Fruit fly (Drosophila melanogaster) whole organism, wandering third instar larva: ENCODE measurements around the gene CG6296.
A peak's percentile ranks its signal among the peaks of the same experiment; 100 is the strongest.

Experiments used
- CG32264 ChIP-seq: fragments of 200-800 bp; sonication (Bioruptor generic); optimal IDR thresholded peaks from 2 replicates; lab custom pipeline; 2016; ENCODE audit warnings: missing biosample characterization, missing genetic modification characterization
- CG9705 ChIP-seq: fragments of 200-800 bp; sonication (Bioruptor generic); optimal IDR thresholded peaks from 2 replicates; lab custom pipeline; 2018; ENCODE audit warnings: missing biosample characterization, mild to moderate bottlenecking, missing genetic modification characterization
- CrebA ChIP-seq: fragments of 200-800 bp; sonication (Bioruptor generic); optimal IDR thresholded peaks from 2 replicates; lab custom pipeline; 2016; ENCODE audit warnings: missing biosample characterization, mild to moderate bottlenecking, missing genetic modification characterization, borderline replicate concordance
- Dfd ChIP-seq: fragments of >200 bp; optimal IDR thresholded peaks from 2 replicates; lab custom pipeline; 2017; ENCODE audit warnings: missing biosample characterization, missing genetic modification characterization
- Dif ChIP-seq: fragments of 200-275, 200-300 bp; sonication (Bioruptor generic); optimal IDR thresholded peaks from 2 replicates; lab custom pipeline; 2018; ENCODE audit warnings: missing biosample characterization, missing genetic modification characterization; ENCODE audit not compliant: partially characterized antibody
- GATAd ChIP-seq: sonication (Bioruptor generic); optimal IDR thresholded peaks from 2 replicates; lab custom pipeline; 2016; ENCODE audit warnings: missing biosample characterization, missing genetic modification characterization
- HLH106 ChIP-seq: fragments of 200-800 bp; optimal IDR thresholded peaks from 3 replicates; lab custom pipeline; 2019; ENCODE audit warnings: missing biosample characterization, mild to moderate bottlenecking, missing genetic modification characterization, moderate library complexity
- Hnf4 ChIP-seq: fragments of 200-800 bp; sonication (Bioruptor generic); optimal IDR thresholded peaks from 2 replicates; lab custom pipeline; 2016; ENCODE audit warnings: missing biosample characterization, mild to moderate bottlenecking, missing genetic modification characterization
- Hr78 ChIP-seq: fragments of >200 bp; optimal IDR thresholded peaks from 2 replicates; lab custom pipeline; 2017; ENCODE audit warnings: missing biosample characterization, missing genetic modification characterization
- Hr83 ChIP-seq: fragments of 200-300 bp; sonication (Bioruptor generic); optimal IDR thresholded peaks from 2 replicates; lab custom pipeline; 2016; ENCODE audit warnings: missing biosample characterization, mild to moderate bottlenecking, missing genetic modification characterization, moderate library complexity; ENCODE audit not compliant: poor library complexity, severe bottlenecking
- Jra ChIP-seq: sonication (Bioruptor generic); optimal IDR thresholded peaks from 2 replicates; lab custom pipeline; 2016; ENCODE audit warnings: missing biosample characterization, missing genetic modification characterization
- Mio ChIP-seq: sonication (Bioruptor generic); optimal IDR thresholded peaks from 2 replicates; lab custom pipeline; 2016; ENCODE audit warnings: missing biosample characterization, missing genetic modification characterization
- N ChIP-seq: fragments of >200 bp; optimal IDR thresholded peaks from 2 replicates; lab custom pipeline; 2018; ENCODE audit warnings: missing biosample characterization, missing external identifiers, missing genetic modification characterization
- OdsH ChIP-seq: fragments of 200-800 bp; sonication (Bioruptor generic); optimal IDR thresholded peaks from 2 replicates; lab custom pipeline; 2016; ENCODE audit warnings: missing biosample characterization, mild to moderate bottlenecking, missing genetic modification characterization
- Rel ChIP-seq, 2 experiments: fragments of 200-800 bp; sonication (Bioruptor generic) in 1 of 2; optimal IDR thresholded peaks; 2 replicates in 1 of 2; 3 replicates in 1 of 2; lab custom pipeline; 2016 to 2019; ENCODE audit warnings: mild to moderate bottlenecking in 2 of 2, missing biosample characterization in 2 of 2, missing genetic modification characterization in 2 of 2, moderate library complexity in 1 of 2
- Sp1 ChIP-seq: fragments of 200-800 bp; sonication (Bioruptor generic); optimal IDR thresholded peaks from 3 replicates; lab custom pipeline; 2019; ENCODE audit warnings: missing biosample characterization, mild to moderate bottlenecking, missing genetic modification characterization, moderate library complexity
- Vsx2 ChIP-seq: fragments of 200-300, 225-300 bp; sonication (Bioruptor generic); optimal IDR thresholded peaks from 2 replicates; lab custom pipeline; 2018; ENCODE audit warnings: missing biosample characterization, missing genetic modification characterization; ENCODE audit not compliant: partially characterized antibody
- br ChIP-seq: fragments of 200-800 bp; sonication (Bioruptor generic); optimal IDR thresholded peaks from 2 replicates; lab custom pipeline; 2016; ENCODE audit warnings: missing biosample characterization, missing genetic modification characterization
- brk ChIP-seq: fragments of 200-800 bp; sonication (Bioruptor generic); optimal IDR thresholded peaks from 2 replicates; lab custom pipeline; 2016; ENCODE audit warnings: missing biosample characterization, mild to moderate bottlenecking, missing genetic modification characterization
- dl ChIP-seq, 2 experiments: fragments of 175-275, 200-275 bp in 1 of 2; fragments of 200-275 bp in 1 of 2; sonication (Bioruptor generic); optimal IDR thresholded peaks; lab custom pipeline; 2018; ENCODE audit warnings: mild to moderate bottlenecking in 2 of 2, missing biosample characterization in 2 of 2, missing genetic modification characterization in 2 of 2, moderate library complexity in 2 of 2; ENCODE audit not compliant: partially characterized antibody in 2 of 2, insufficient read depth in 1 of 2
- dmrt93B ChIP-seq: fragments of 200-800 bp; sonication (Bioruptor generic); optimal IDR thresholded peaks from 2 replicates; lab custom pipeline; 2018; ENCODE audit warnings: missing biosample characterization, mild to moderate bottlenecking, missing genetic modification characterization
- dsf ChIP-seq: sonication (Bioruptor generic); optimal IDR thresholded peaks from 2 replicates; lab custom pipeline; 2016; ENCODE audit warnings: missing biosample characterization, missing genetic modification characterization, borderline replicate concordance
- ey ChIP-seq: fragments of 200-800 bp; sonication (Bioruptor generic); optimal IDR thresholded peaks from 2 replicates; lab custom pipeline; 2016; ENCODE audit warnings: missing biosample characterization, missing genetic modification characterization
- foxo ChIP-seq, 2 experiments: fragments of 200-800 bp; sonication (Bioruptor generic); optimal IDR thresholded peaks; 2 replicates in 1 of 2; 3 replicates in 1 of 2; lab custom pipeline; 2016 to 2017; ENCODE audit warnings: missing biosample characterization in 2 of 2, missing genetic modification characterization in 2 of 2
- fru ChIP-seq: fragments of 200-800 bp; sonication (Bioruptor generic); optimal IDR thresholded peaks from 3 replicates; lab custom pipeline; 2016; ENCODE audit warnings: missing biosample characterization, mild to moderate bottlenecking, missing genetic modification characterization
- h ChIP-seq: fragments of 200-800 bp; sonication (Bioruptor generic); optimal IDR thresholded peaks from 3 replicates; lab custom pipeline; 2016; ENCODE audit warnings: missing biosample characterization, mild to moderate bottlenecking, missing genetic modification characterization
- jim ChIP-seq: fragments of 175-275, 200-325 bp; sonication (Bioruptor generic); optimal IDR thresholded peaks from 2 replicates; lab custom pipeline; 2016; ENCODE audit warnings: missing biosample characterization, mild to moderate bottlenecking, missing genetic modification characterization
- lola ChIP-seq: fragments of >200 bp; optimal IDR thresholded peaks from 2 replicates; lab custom pipeline; 2017; ENCODE audit warnings: missing biosample characterization, missing genetic modification characterization
- pan ChIP-seq: fragments of >200 bp; optimal IDR thresholded peaks from 2 replicates; lab custom pipeline; 2017
- psq ChIP-seq: fragments of 200-800 bp; sonication (Bioruptor generic); optimal IDR thresholded peaks from 3 replicates; lab custom pipeline; 2017; ENCODE audit warnings: missing biosample characterization, mild to moderate bottlenecking, missing genetic modification characterization, moderate library complexity
- rgr ChIP-seq: fragments of 200-800 bp; sonication (Bioruptor generic); optimal IDR thresholded peaks from 3 replicates; lab custom pipeline; 2016; ENCODE audit warnings: missing biosample characterization, mild to moderate bottlenecking, missing genetic modification characterization
- sage ChIP-seq: fragments of 200-800 bp; sonication (Bioruptor generic); optimal IDR thresholded peaks from 2 replicates; lab custom pipeline; 2016; ENCODE audit warnings: missing biosample characterization, mild to moderate bottlenecking, missing genetic modification characterization
- sv ChIP-seq: fragments of 200-800 bp; sonication (Bioruptor generic); optimal IDR thresholded peaks from 3 replicates; lab custom pipeline; 2016; ENCODE audit warnings: missing biosample characterization, missing genetic modification characterization
- tai ChIP-seq: sonication (Bioruptor generic); optimal IDR thresholded peaks from 2 replicates; lab custom pipeline; 2016; ENCODE audit warnings: missing biosample characterization, missing genetic modification characterization
- usp ChIP-seq: fragments of >200 bp; optimal IDR thresholded peaks from 2 replicates; lab custom pipeline; 2017; ENCODE audit warnings: missing biosample characterization, missing genetic modification characterization
- woc ChIP-seq: sonication (Bioruptor generic); optimal IDR thresholded peaks from 2 replicates; lab custom pipeline; 2016; ENCODE audit warnings: missing biosample characterization, mild to moderate bottlenecking, missing genetic modification characterization

Gene CG6296

DNA sequence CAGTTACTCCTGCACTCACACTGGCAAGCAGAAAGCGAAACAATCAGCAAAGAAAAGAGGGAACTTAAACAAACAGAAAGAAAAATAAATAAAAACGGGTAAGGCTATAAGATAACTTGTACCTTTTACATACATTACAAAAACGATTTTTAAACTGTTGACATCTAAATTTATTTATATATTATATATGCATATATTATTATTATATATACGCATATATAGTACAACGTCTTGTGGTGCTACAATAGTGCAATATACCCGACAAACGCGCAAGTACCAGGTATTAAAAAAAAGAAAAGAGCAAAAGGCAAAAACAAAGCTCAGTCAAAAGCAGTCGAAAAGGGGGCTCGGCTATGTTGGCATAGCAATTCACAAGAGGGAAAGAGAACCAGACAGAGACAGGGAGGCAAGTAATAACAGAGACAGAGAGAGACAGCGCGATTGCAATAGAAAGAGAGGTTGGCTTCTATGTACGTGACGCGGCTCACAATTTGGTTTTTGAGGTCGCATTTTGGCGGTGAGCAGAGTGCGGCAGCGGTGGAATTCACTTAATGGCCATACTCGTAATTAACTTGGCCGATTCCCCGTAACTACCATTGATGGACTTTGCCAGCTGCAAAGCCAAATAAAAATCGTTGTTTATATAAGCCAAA lies 51.1 kb downstream of the CG6296 start:
- TF ChIP-seq Dfd (GFP tag; lab: Kevin White, UChicago) (no peak), dl (GFP tag; optimal IDR thresholded peaks at IDR 0.05; lab: Kevin White, UChicago; ENCODE audit: insufficient read depth in 1 of 2, partially characterized antibody in 2 of 2) (no peak), brk (GFP tag; lab: Kevin White, UChicago) (peak; percentile 68), br (GFP tag; lab: Kevin White, UChicago) (peak; percentile 38), Mio (GFP tag; lab: Kevin White, UChicago) (no peak), Jra (GFP tag; lab: Kevin White, UChicago) (no peak), fru (GFP tag; lab: Kevin White, UChicago) (peak; percentile 74), ey (peak; percentile 51), N (GFP tag; lab: Kevin White, UChicago) (no peak), foxo (GFP tag; optimal IDR thresholded peaks at IDR 0.05; lab: Kevin White, UChicago) (peak in 1 of 2 experiments; percentile 81), Rel (GFP tag; optimal IDR thresholded peaks at IDR 0.05; lab: Kevin White, UChicago) (peak; percentile 92), Rel (tag; optimal IDR thresholded peaks at IDR 0.05; lab: Kevin White, UChicago) (peak; percentile 20), Hr78 (GFP tag; lab: Kevin White, UChicago) (no peak), Vsx2 (peak; percentile 5), OdsH (GFP tag; lab: Kevin White, UChicago) (peak; percentile 89), sage (GFP tag; lab: Kevin White, UChicago) (peak; percentile 82), HLH106 (tag; lab: Kevin White, UChicago) (peak; percentile 79), rgr (GFP tag; lab: Kevin White, UChicago) (peak; percentile 89), tai (GFP tag; lab: Kevin White, UChicago) (peak; percentile 18), CG32264 (GFP tag; lab: Kevin White, UChicago) (no peak), sv (GFP tag; lab: Kevin White, UChicago) (no peak), CG9705 (GFP tag; lab: Kevin White, UChicago) (peak; percentile 13), jim (GFP tag; lab: Kevin White, UChicago) (peak; percentile 14), lola (GFP tag; lab: Kevin White, UChicago) (no peak), dsf (peak; percentile 24), Sp1 (GFP tag; lab: Kevin White, UChicago) (peak; percentile 84), Dif (GFP tag; lab: Kevin White, UChicago) (no peak), GATAd (GFP tag; lab: Kevin White, UChicago) (no peak), woc (GFP tag; lab: Kevin White, UChicago) (peak; percentile 73), pan (no peak), dmrt93B (peak; percentile 82), Hnf4 (GFP tag; lab: Kevin White, UChicago) (peak; percentile 74), Hr83 (no peak), h (peak; percentile 78), CrebA (GFP tag; lab: Kevin White, UChicago) (peak; percentile 35), psq (GFP tag; lab: Kevin White, UChicago) (peak; percentile 100)

dm6 chr3R:26953478-26953874 lies 51.8 kb downstream of the CG6296 start:
- TF ChIP-seq br (GFP tag; lab: Kevin White, UChicago) = peak; percentile 43
- TF ChIP-seq Sp1 (GFP tag; lab: Kevin White, UChicago) = no peak
- peak; percentile 51 for TF ChIP-seq rgr (GFP tag; lab: Kevin White, UChicago)
- peak; percentile 41 for TF ChIP-seq ey
- no peak for TF ChIP-seq usp (GFP tag; lab: Kevin White, UChicago)
